Worm (Caenorhabditis elegans) whole organism, late embryonic: ENCODE results near the gene spig-7.

Experiments
- C08G9.2 ChIP-seq: sonication (generic microtip); optimal IDR thresholded peaks from 2 replicates; lab custom pipeline; 2016; ENCODE audit warnings: mild to moderate bottlenecking, missing genetic modification characterization, moderate library complexity, missing compliant biosample characterization
- C38D4.7 ChIP-seq: fragments of 200-800 bp; sonication (Bioruptor generic); optimal IDR thresholded peaks from 2 replicates; lab custom pipeline; 2018; ENCODE audit warnings: mild to moderate bottlenecking, missing genetic modification characterization, moderate library complexity, missing compliant biosample characterization
- F13H6.1 ChIP-seq: sonication (generic microtip); optimal IDR thresholded peaks from 2 replicates; lab custom pipeline; 2016; ENCODE audit warnings: missing genetic modification characterization, missing compliant biosample characterization
- K09A11.1 ChIP-seq: sonication (generic microtip); optimal IDR thresholded peaks from 2 replicates; lab custom pipeline; 2017; ENCODE audit warnings: antibody characterized with exemption, mild to moderate bottlenecking, missing genetic modification characterization, missing compliant biosample characterization; ENCODE audit not compliant: insufficient read depth
- Y22D7AL.16 ChIP-seq: sonication (generic microtip); optimal IDR thresholded peaks from 2 replicates; lab custom pipeline; 2016; ENCODE audit warnings: missing genetic modification characterization, missing compliant biosample characterization
- ahr-1 ChIP-seq: sonication (generic microtip); optimal IDR thresholded peaks from 2 replicates; lab custom pipeline; 2016; ENCODE audit warnings: missing genetic modification characterization, missing compliant biosample characterization
- ceh-18 ChIP-seq: sonication (generic microtip); optimal IDR thresholded peaks from 2 replicates; lab custom pipeline; 2016; ENCODE audit warnings: missing genetic modification characterization, missing compliant biosample characterization
- ceh-2 ChIP-seq: sonication (generic microtip); optimal IDR thresholded peaks from 2 replicates; lab custom pipeline; 2016; ENCODE audit warnings: missing genotype, missing genetic modification characterization, missing compliant biosample characterization
- ceh-22 ChIP-seq: sonication (generic microtip); optimal IDR thresholded peaks from 2 replicates; lab custom pipeline; 2017; ENCODE audit warnings: missing biosample characterization, missing genetic modification characterization
- ceh-30 ChIP-seq: fragments of 150-350 bp; optimal IDR thresholded peaks from 2 replicates; lab custom pipeline; 2014; ENCODE audit warnings: missing biosample characterization, missing genetic modification characterization
- ceh-31 ChIP-seq: sonication (generic microtip); optimal IDR thresholded peaks from 2 replicates; lab custom pipeline; 2016; ENCODE audit warnings: missing genetic modification characterization, missing compliant biosample characterization
- ceh-34 ChIP-seq: sonication (generic microtip); optimal IDR thresholded peaks from 2 replicates; lab custom pipeline; 2016; ENCODE audit warnings: mild to moderate bottlenecking, missing genetic modification characterization, missing compliant biosample characterization
- ceh-48 ChIP-seq: sonication (generic microtip); optimal IDR thresholded peaks from 2 replicates; lab custom pipeline; 2016; ENCODE audit warnings: missing genetic modification characterization, inconsistent platforms, missing compliant biosample characterization
- dve-1 ChIP-seq: sonication (generic microtip); optimal IDR thresholded peaks from 2 replicates; lab custom pipeline; 2017; ENCODE audit warnings: antibody characterized with exemption, mild to moderate bottlenecking, missing genetic modification characterization, missing compliant biosample characterization
- elt-2 ChIP-seq: sonication (generic microtip); optimal IDR thresholded peaks from 2 replicates; lab custom pipeline; 2016; ENCODE audit warnings: missing genetic modification reagents, missing genetic modification characterization, missing compliant biosample characterization
- ets-4 ChIP-seq: sonication (generic microtip); optimal IDR thresholded peaks from 2 replicates; lab custom pipeline; 2016; ENCODE audit warnings: missing genetic modification characterization, missing compliant biosample characterization
- eyg-1 ChIP-seq: sonication (generic microtip); optimal IDR thresholded peaks from 2 replicates; lab custom pipeline; 2016; ENCODE audit warnings: missing genotype, missing genetic modification characterization, missing compliant biosample characterization
- fax-1 ChIP-seq: sonication (generic microtip); optimal IDR thresholded peaks from 2 replicates; lab custom pipeline; 2016; ENCODE audit warnings: missing genotype, missing genetic modification characterization, missing compliant biosample characterization
- fkh-10 ChIP-seq: fragments of 150-350 bp; optimal IDR thresholded peaks from 2 replicates; lab custom pipeline; 2014; ENCODE audit warnings: missing biosample characterization, missing genetic modification reagents, missing genetic modification characterization
- fkh-6 ChIP-seq: sonication (generic microtip); optimal IDR thresholded peaks from 2 replicates; lab custom pipeline; 2016; ENCODE audit warnings: missing genetic modification characterization, missing compliant biosample characterization
- gmeb-2 ChIP-seq: sonication (generic microtip); optimal IDR thresholded peaks from 2 replicates; lab custom pipeline; 2016; ENCODE audit warnings: missing genetic modification characterization, inconsistent platforms, missing compliant biosample characterization
- hlh-13 ChIP-seq: fragments of 200-800 bp; sonication (Bioruptor generic); optimal IDR thresholded peaks from 2 replicates; lab custom pipeline; 2018; ENCODE audit warnings: mild to moderate bottlenecking, missing genetic modification characterization, missing compliant biosample characterization
- hlh-30 ChIP-seq: sonication (generic microtip); optimal IDR thresholded peaks from 2 replicates; lab custom pipeline; 2017; ENCODE audit warnings: antibody characterized with exemption, missing genetic modification characterization, missing compliant biosample characterization; ENCODE audit not compliant: insufficient read depth
- hlh-6 ChIP-seq: sonication (generic microtip); optimal IDR thresholded peaks from 2 replicates; lab custom pipeline; 2016; ENCODE audit warnings: missing genotype, missing genetic modification characterization, missing compliant biosample characterization
- hlh-8 ChIP-seq: sonication (generic microtip); optimal IDR thresholded peaks from 2 replicates; lab custom pipeline; 2016; ENCODE audit warnings: missing genotype, missing genetic modification characterization, missing compliant biosample characterization
- lim-6 ChIP-seq: sonication (generic microtip); optimal IDR thresholded peaks from 2 replicates; lab custom pipeline; 2016; ENCODE audit warnings: missing genetic modification characterization, missing compliant biosample characterization
- lin-11 ChIP-seq: fragments of 200-800 bp; sonication (Bioruptor generic); optimal IDR thresholded peaks from 2 replicates; lab custom pipeline; 2018; ENCODE audit warnings: mild to moderate bottlenecking, missing genetic modification characterization, missing compliant biosample characterization
- madf-2 ChIP-seq: sonication (generic microtip); optimal IDR thresholded peaks from 2 replicates; lab custom pipeline; 2017; ENCODE audit warnings: missing genetic modification characterization, missing compliant biosample characterization
- mec-3 ChIP-seq: sonication (generic microtip); optimal IDR thresholded peaks from 2 replicates; lab custom pipeline; 2016; ENCODE audit warnings: borderline replicate concordance, missing genetic modification characterization, missing compliant biosample characterization
- nfya-1 ChIP-seq: sonication (generic microtip); optimal IDR thresholded peaks from 2 replicates; lab custom pipeline; 2017; ENCODE audit warnings: missing genetic modification characterization, mild to moderate bottlenecking, missing compliant biosample characterization, antibody characterized with exemption, moderate library complexity
- nhr-11 ChIP-seq: fragments of 150-350 bp; optimal IDR thresholded peaks from 2 replicates; lab custom pipeline; 2014; ENCODE audit warnings: missing biosample characterization, missing genetic modification characterization
- nhr-232 ChIP-seq: sonication (generic microtip); optimal IDR thresholded peaks from 2 replicates; lab custom pipeline; 2016; ENCODE audit warnings: missing genetic modification characterization, missing compliant biosample characterization
- odd-2 ChIP-seq: sonication (generic microtip); optimal IDR thresholded peaks from 2 replicates; lab custom pipeline; 2017; ENCODE audit warnings: antibody characterized with exemption, mild to moderate bottlenecking, missing genetic modification characterization, missing compliant biosample characterization
- pax-1 ChIP-seq: fragments of 150-350 bp; optimal IDR thresholded peaks from 2 replicates; lab custom pipeline; 2014; ENCODE audit warnings: missing biosample characterization, missing genetic modification characterization
- pqm-1 ChIP-seq: sonication (generic microtip); optimal IDR thresholded peaks from 2 replicates; lab custom pipeline; 2016; ENCODE audit warnings: missing genetic modification characterization, missing compliant biosample characterization
- pros-1 ChIP-seq: fragments of 150-350 bp; optimal IDR thresholded peaks from 2 replicates; lab custom pipeline; 2014; ENCODE audit warnings: missing biosample characterization, missing genetic modification reagents, missing genetic modification characterization
- ref-2 ChIP-seq: sonication (generic microtip); optimal IDR thresholded peaks from 2 replicates; lab custom pipeline; 2016; ENCODE audit warnings: missing genetic modification characterization, missing compliant biosample characterization
- rnt-1 ChIP-seq: sonication (generic microtip); optimal IDR thresholded peaks from 2 replicates; lab custom pipeline; 2016; ENCODE audit warnings: missing genetic modification characterization, missing compliant biosample characterization
- sdc-2 ChIP-seq: sonication (generic microtip); optimal IDR thresholded peaks from 2 replicates; lab custom pipeline; 2016; ENCODE audit warnings: missing genotype, missing genetic modification characterization, missing compliant biosample characterization
- sox-4 ChIP-seq: sonication (generic microtip); optimal IDR thresholded peaks from 2 replicates; lab custom pipeline; 2017; ENCODE audit warnings: mild to moderate bottlenecking, missing genetic modification characterization, inconsistent platforms, missing compliant biosample characterization
- syd-9 ChIP-seq: sonication (generic microtip); optimal IDR thresholded peaks from 2 replicates; lab custom pipeline; 2016; ENCODE audit warnings: mild to moderate bottlenecking, missing genetic modification characterization, moderate library complexity, missing compliant biosample characterization
- tbx-2 ChIP-seq: sonication (generic microtip); optimal IDR thresholded peaks from 2 replicates; lab custom pipeline; 2016; ENCODE audit warnings: missing genetic modification characterization, missing compliant biosample characterization
- unc-3 ChIP-seq, 2 experiments: fragments of 200-800 bp in 1 of 2; sonication (Bioruptor generic) in 1 of 2; sonication (generic microtip) in 1 of 2; conservative IDR thresholded peaks in 1 of 2; optimal IDR thresholded peaks in 1 of 2; 2 replicates each; pipeline versions ENCODE4 v1.3.6 to Lab custom; 2016 to 2022; ENCODE audit warnings: missing compliant biosample characterization in 2 of 2, missing genetic modification characterization in 2 of 2, missing genetic modification reagents in 1 of 2
- unc-42 ChIP-seq: sonication (generic microtip); optimal IDR thresholded peaks from 2 replicates; lab custom pipeline; 2016; ENCODE audit warnings: missing genotype, missing genetic modification characterization, missing compliant biosample characterization
- unc-55 ChIP-seq: sonication (generic microtip); optimal IDR thresholded peaks from 2 replicates; lab custom pipeline; 2017; ENCODE audit warnings: missing biosample characterization, missing genetic modification reagents, missing genetic modification characterization
- ztf-16 ChIP-seq: sonication (generic microtip); optimal IDR thresholded peaks from 2 replicates; lab custom pipeline; 2017; ENCODE audit warnings: missing genetic modification characterization, missing compliant biosample characterization

Gene spig-7

DNA sequence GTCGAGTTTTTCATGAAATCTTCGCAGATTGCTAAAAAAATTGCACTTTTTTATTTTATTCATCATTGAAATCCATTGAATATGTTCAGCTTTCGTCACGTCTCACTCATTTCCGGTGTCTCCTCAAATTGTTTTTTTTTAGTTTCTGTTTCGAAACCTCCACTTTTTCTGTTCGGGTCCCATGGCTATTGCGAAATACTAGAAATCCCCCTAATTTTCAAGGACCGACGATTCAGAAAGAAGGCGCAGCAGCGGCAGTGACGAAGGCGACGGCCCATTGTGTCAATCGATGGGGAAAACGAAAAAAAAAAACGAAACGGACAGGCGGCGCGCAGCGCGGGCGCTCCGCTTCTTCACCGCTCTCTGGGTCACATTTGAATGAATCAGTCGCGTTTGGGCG, 22.6 kb upstream of the spig-7 start:
- TF ChIP-seq gmeb-2 (tag; lab: Kevin White, UChicago) (no peak), ceh-30 (no peak), nfya-1 (tag; lab: Kevin White, UChicago) (no peak), Y22D7AL.16 (tag; lab: Kevin White, UChicago) (no peak), unc-55 (GFP tag; lab: Kevin White, UChicago) (no peak), F13H6.1 (tag; lab: Kevin White, UChicago) (no peak), unc-3 (GFP tag; conservative IDR thresholded peaks at IDR 0.05; lab: Robert Waterston, UW) (no peak), unc-3 (tag; optimal IDR thresholded peaks at IDR 0.05; lab: Kevin White, UChicago) (no peak)

DNA sequence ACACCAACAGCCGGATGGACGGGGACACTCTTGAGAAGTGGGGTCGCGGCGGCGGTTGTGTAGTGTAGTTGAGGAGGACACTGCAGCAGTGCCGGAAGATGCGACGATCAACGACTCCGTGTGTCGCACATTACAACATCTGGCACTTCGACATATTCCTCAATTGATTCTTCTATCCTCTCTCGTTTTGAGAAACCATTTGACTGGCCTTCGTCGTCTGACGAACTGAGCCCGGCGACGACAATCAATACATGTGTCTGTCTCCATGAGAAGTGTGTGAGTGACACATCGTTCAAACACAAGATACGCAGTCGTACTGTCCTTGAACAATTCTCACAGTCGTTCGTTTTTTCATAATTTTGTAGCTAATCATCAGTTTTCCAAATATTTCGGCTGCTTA, 22.0 kb upstream of the spig-7 start:
- peak; percentile 18 for TF ChIP-seq hlh-8
- TF ChIP-seq ceh-48, result peak; percentile 2
- no peak for TF ChIP-seq K09A11.1 (tag; lab: Kevin White, UChicago)
- no peak for TF ChIP-seq F13H6.1 (tag; lab: Kevin White, UChicago)
- no peak for TF ChIP-seq C38D4.7 (GFP tag; lab: Kevin White, UChicago)
- TF ChIP-seq ztf-16 (tag; lab: Kevin White, UChicago), result no peak
- TF ChIP-seq unc-55 (GFP tag; lab: Kevin White, UChicago), result peak; percentile 23
- TF ChIP-seq, all 69 proteins: peak for 3

DNA sequence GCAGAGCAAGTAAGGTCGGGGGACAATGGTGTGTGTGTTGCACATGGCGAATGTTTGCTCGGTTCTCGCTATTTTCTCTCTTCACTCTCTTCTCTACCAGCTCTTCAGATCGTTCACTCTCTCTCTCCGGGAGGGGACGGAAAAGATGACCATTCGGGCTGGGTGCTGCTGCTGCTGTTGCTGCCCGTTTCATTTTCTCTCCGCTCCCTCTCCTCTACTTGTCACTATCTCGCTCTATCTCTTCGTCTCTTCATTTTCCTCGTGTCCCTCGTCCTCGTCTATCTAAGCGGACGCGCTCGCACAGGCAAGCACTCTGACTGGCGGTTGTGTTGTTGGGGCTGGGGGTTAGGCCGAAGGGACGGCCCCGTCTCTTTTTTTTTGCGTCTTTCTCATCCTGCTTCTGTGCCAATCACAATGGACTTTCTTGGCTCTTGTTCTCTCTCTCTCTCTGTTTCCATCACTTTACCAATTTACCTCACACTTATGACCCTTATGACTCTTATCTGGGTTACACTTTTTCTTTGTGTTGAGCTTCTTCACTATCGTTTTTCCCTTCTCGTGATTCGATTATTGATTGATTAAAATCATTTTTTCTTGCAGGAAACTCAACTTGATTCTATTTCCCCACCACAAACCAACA, 20.0 kb upstream of the spig-7 start, which contains the start of the genes F53E2.2 and unc-60:
TSS of gene F53E2.2 (plus strand) at position 601 of the 640 bp plus-strand sequence.
TSS of gene unc-60 (plus strand) at position 601 of the 640 bp plus-strand sequence.
- no peak for TF ChIP-seq fkh-10 (GFP tag; lab: Kevin White, UChicago)
- peak; percentile 89 for TF ChIP-seq ceh-34
- peak; percentile 90 for TF ChIP-seq unc-55 (GFP tag; lab: Kevin White, UChicago)
- peak; percentile 60 for TF ChIP-seq fkh-6 (tag; lab: Kevin White, UChicago)
- no peak for TF ChIP-seq unc-3 (GFP tag; conservative IDR thresholded peaks at IDR 0.05; lab: Robert Waterston, UW)
- no peak for TF ChIP-seq unc-3 (tag; optimal IDR thresholded peaks at IDR 0.05; lab: Kevin White, UChicago)
- peak; percentile 24 for TF ChIP-seq pros-1 (tag; lab: Kevin White, UChicago)
- TF ChIP-seq ceh-48, result no peak
- peak; percentile 83 for TF ChIP-seq tbx-2 (tag; lab: Kevin White, UChicago)
- peak; percentile 78 for TF ChIP-seq ceh-18
- TF ChIP-seq nhr-11 (tag; lab: Kevin White, UChicago), result no peak
- peak; percentile 5 for TF ChIP-seq ceh-22 (tag; lab: Kevin White, UChicago)
- TF ChIP-seq elt-2 (tag; lab: Kevin White, UChicago), result peak; percentile 25
- peak; percentile 69 for TF ChIP-seq unc-42
- peak; percentile 12 for TF ChIP-seq dve-1 (tag; lab: Kevin White, UChicago)
- peak; percentile 85 for TF ChIP-seq nfya-1 (tag; lab: Kevin White, UChicago)
- no peak for TF ChIP-seq hlh-13 (GFP tag; lab: Kevin White, UChicago)
- no peak for TF ChIP-seq pax-1 (tag; lab: Kevin White, UChicago)
- peak; percentile 59 for TF ChIP-seq rnt-1 (tag; lab: Kevin White, UChicago)
- no peak for TF ChIP-seq mec-3 (tag; lab: Kevin White, UChicago)
- TF ChIP-seq sdc-2 (tag; lab: Kevin White, UChicago), result peak; percentile 40
- no peak for TF ChIP-seq madf-2 (tag; lab: Kevin White, UChicago)
- peak; percentile 72 for TF ChIP-seq hlh-30
- no peak for TF ChIP-seq lim-6
- peak; percentile 2 for TF ChIP-seq hlh-6
- TF ChIP-seq syd-9 (tag; lab: Kevin White, UChicago), result peak; percentile 64
- TF ChIP-seq fax-1, result peak; percentile 10
- TF ChIP-seq odd-2 (tag; lab: Kevin White, UChicago), result no peak
- TF ChIP-seq ets-4 (tag; lab: Kevin White, UChicago), result peak; percentile 39
- peak; percentile 72 for TF ChIP-seq F13H6.1 (tag; lab: Kevin White, UChicago)
- TF ChIP-seq ceh-2 (tag; lab: Kevin White, UChicago), result peak; percentile 42
- TF ChIP-seq ahr-1 (tag; lab: Kevin White, UChicago), result no peak
- peak; percentile 20 for TF ChIP-seq pqm-1 (tag; lab: Kevin White, UChicago)
- TF ChIP-seq eyg-1 (tag; lab: Kevin White, UChicago), result no peak
- TF ChIP-seq lin-11 (tag; lab: Kevin White, UChicago), result peak; percentile 16
- peak; percentile 16 for TF ChIP-seq hlh-8
- peak; percentile 78 for TF ChIP-seq ceh-31 (tag; lab: Kevin White, UChicago)
- TF ChIP-seq nhr-232 (tag; lab: Kevin White, UChicago), result no peak
- no peak for TF ChIP-seq sox-4 (tag; lab: Kevin White, UChicago)
- peak; percentile 75 for TF ChIP-seq C08G9.2
- TF ChIP-seq ref-2 (tag; lab: Kevin White, UChicago), result peak; percentile 77
- peak; percentile 28 for TF ChIP-seq ztf-16 (tag; lab: Kevin White, UChicago)
